Worm (Caenorhabditis elegans): Measurements from ENCODE around the gene cox-5A.

DNA sequence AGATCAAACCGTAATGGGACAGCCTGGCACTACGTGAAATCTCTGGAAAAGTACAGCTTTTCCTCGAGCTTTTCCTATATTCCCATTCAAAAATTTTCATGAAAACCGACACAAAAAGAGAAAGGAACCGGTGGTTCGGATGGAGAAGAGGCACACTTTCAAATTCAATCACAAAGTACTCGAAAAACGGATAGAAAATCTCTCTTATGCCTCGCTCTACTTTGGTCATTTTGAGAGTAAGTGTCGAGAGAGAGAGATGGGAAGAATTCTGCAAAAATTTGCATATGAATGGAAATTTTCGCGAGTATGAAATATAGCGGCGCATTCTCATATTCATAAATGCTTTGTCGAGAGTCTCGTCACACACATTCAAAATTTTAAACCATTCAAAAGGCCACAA lies 12.5 kb upstream of the cox-5A start:
- TF ChIP-seq aly-2 (tag; optimal IDR thresholded peaks at IDR 0.05) (no peak), snpc-4 (tag; optimal IDR thresholded peaks at IDR 0.05) (no peak), nhr-28 (tag; optimal IDR thresholded peaks at IDR 0.05) (no peak), nhr-12 (tag; optimal IDR thresholded peaks at IDR 0.05) (no peak), elt-2 (tag; optimal IDR thresholded peaks at IDR 0.05) (no peak), pqm-1 (tag; optimal IDR thresholded peaks at IDR 0.05) (no peak)

All from whole organism, L3 larva.